Worm (Caenorhabditis elegans): ENCODE data around the gene tag-209.

DNA sequence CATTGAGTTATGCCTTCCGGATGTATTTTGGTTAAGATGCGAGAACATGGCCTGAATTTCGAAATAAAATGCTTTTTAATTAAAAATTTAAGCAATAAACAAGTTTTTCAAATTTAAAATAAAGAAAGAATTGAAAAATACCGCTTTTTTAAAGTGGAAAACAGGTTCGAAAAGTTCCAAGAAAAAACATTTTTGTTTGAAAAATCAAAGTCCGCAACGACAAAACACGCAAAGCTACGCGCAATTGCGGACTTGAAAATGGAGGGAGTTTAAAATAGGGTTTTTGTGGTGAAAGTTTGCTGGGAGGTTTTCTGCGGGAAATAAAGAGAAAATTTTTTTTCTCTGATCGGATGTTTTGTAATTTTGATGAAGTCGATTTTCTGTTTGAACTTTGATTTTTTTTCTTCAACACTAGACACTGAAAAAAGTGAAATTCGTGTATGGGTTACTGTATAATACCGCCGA lies 11.3 kb downstream of the tag-209 start, which contains the start of gene npp-19:
- TF ChIP-seq sox-4 (tag; optimal IDR thresholded peaks at IDR 0.05): no peak
- no peak for TF ChIP-seq unc-62 (GFP tag; optimal IDR thresholded peaks at IDR 0.05)
- TF ChIP-seq mep-1 (tag; optimal IDR thresholded peaks at IDR 0.05): peak; percentile 84
- peak; percentile 25 for TF ChIP-seq egl-13 (tag; optimal IDR thresholded peaks at IDR 0.05)
- peak; percentile 99 for TF ChIP-seq efl-1 (optimal IDR thresholded peaks at IDR 0.05)
- peak; percentile 99 to 100 for TF ChIP-seq efl-1 (GFP tag; optimal IDR thresholded peaks at IDR 0.05 in 1 of 2)
- peak; percentile 47 for TF ChIP-seq nhr-90 (tag; optimal IDR thresholded peaks at IDR 0.05; ENCODE audit: poor library complexity)
- TF ChIP-seq zag-1 (tag; optimal IDR thresholded peaks at IDR 0.05): peak; percentile 6
- peak; percentile 61 for TF ChIP-seq snpc-4 (tag; optimal IDR thresholded peaks at IDR 0.05)
- peak; percentile 23 for TF ChIP-seq lir-3 (tag; optimal IDR thresholded peaks at IDR 0.05; ENCODE audit: poor library complexity)
- no peak for TF ChIP-seq ztf-4 (tag; optimal IDR thresholded peaks at IDR 0.05)
- TF ChIP-seq lsy-2 (tag; optimal IDR thresholded peaks at IDR 0.05): peak; percentile 83 to 88
- no peak for TF ChIP-seq alr-1 (tag; optimal IDR thresholded peaks at IDR 0.05; ENCODE audit: borderline replicate concordance)
- no peak for TF ChIP-seq nhr-237 (tag; optimal IDR thresholded peaks at IDR 0.05)

Measured in whole organism, L1 larva.